Fruit fly (Drosophila melanogaster) whole organism, embryonic: ENCODE data around the gene CG12301.
A peak's percentile ranks its signal among the peaks of the same experiment; 100 is the strongest.

Source experiments
- Asciz ChIP-seq: fragments of 200-800 bp; sonication (Bioruptor generic); optimal IDR thresholded peaks from 2 replicates; lab custom pipeline; 2017; ENCODE audit warnings: missing biosample characterization, mild to moderate bottlenecking, missing genetic modification characterization, missing genetic modification reagents
- CG10431 ChIP-seq: fragments of 200-800 bp; sonication (Bioruptor generic); optimal IDR thresholded peaks from 3 replicates; lab custom pipeline; 2018; ENCODE audit warnings: missing biosample characterization, mild to moderate bottlenecking, missing genetic modification characterization
- CG10462 ChIP-seq: fragments of 200-800 bp; sonication (Bioruptor generic); optimal IDR thresholded peaks from 2 replicates; lab custom pipeline; 2016; ENCODE audit warnings: missing biosample characterization, missing genetic modification characterization
- CG11085 ChIP-seq: fragments of 200-800 bp; sonication (Bioruptor generic); IDR thresholded peaks from 2 replicates; pipeline ENCODE4 v1.3.6; 2022; ENCODE audit warnings: missing biosample characterization, missing genetic modification characterization
- CG11456 ChIP-seq: fragments of 200-800 bp; sonication (Bioruptor generic); IDR thresholded peaks from 3 replicates; pipeline ENCODE4 v1.3.6; 2022; ENCODE audit warnings: missing biosample characterization, missing genetic modification characterization
- CG12219 ChIP-seq: fragments of 200-800 bp; sonication (Bioruptor generic); optimal IDR thresholded peaks from 3 replicates; lab custom pipeline; 2018; ENCODE audit warnings: missing biosample characterization, mild to moderate bottlenecking, missing genetic modification characterization
- CG13894 ChIP-seq: fragments of 200-800 bp; sonication (Bioruptor generic); optimal IDR thresholded peaks from 3 replicates; lab custom pipeline; 2018; ENCODE audit warnings: missing biosample characterization, mild to moderate bottlenecking, missing genetic modification characterization, moderate library complexity
- CG15479 ChIP-seq: fragments of 200-800 bp; sonication (Bioruptor generic); optimal IDR thresholded peaks from 3 replicates; lab custom pipeline; 2019; ENCODE audit warnings: missing biosample characterization, mild to moderate bottlenecking, missing genetic modification characterization, moderate library complexity
- CG17361 ChIP-seq: fragments of 200-800 bp; sonication (Bioruptor generic); IDR thresholded peaks from 3 replicates; pipeline ENCODE4 v1.3.6; 2022; ENCODE audit warnings: missing biosample characterization, missing genetic modification characterization
- CG17385 ChIP-seq: fragments of 200-800 bp; sonication (Bioruptor generic); optimal IDR thresholded peaks from 3 replicates; lab custom pipeline; 2018; ENCODE audit warnings: missing biosample characterization, mild to moderate bottlenecking, missing genetic modification characterization
- CG18011 ChIP-seq: fragments of 200-800 bp; sonication (Bioruptor generic); optimal IDR thresholded peaks from 2 replicates; lab custom pipeline; 2017; ENCODE audit warnings: missing biosample characterization, missing genetic modification characterization, mild to moderate bottlenecking, moderate library complexity, missing genotype
- CG2202 ChIP-seq: fragments of 200-800 bp; sonication (Bioruptor generic); optimal IDR thresholded peaks from 2 replicates; lab custom pipeline; 2018; ENCODE audit warnings: missing biosample characterization, mild to moderate bottlenecking, missing genetic modification characterization
- CG3847 ChIP-seq: fragments of 200-800 bp; sonication (Bioruptor generic); IDR thresholded peaks from 2 replicates; pipeline ENCODE4 v1.3.6; 2022; ENCODE audit warnings: missing biosample characterization, missing genetic modification characterization
- CG4424 ChIP-seq: fragments of 200-800 bp; sonication (Bioruptor generic); optimal IDR thresholded peaks from 3 replicates; lab custom pipeline; 2016; ENCODE audit warnings: missing biosample characterization, missing genetic modification characterization
- CG5953 ChIP-seq: fragments of 200-800 bp; sonication (Bioruptor generic); IDR thresholded peaks from 2 replicates; pipeline ENCODE4 v1.3.6; 2022; ENCODE audit warnings: missing biosample characterization, missing genetic modification characterization
- CG8290 ChIP-seq, 3 experiments: fragments of 200-800 bp; sonication (Bioruptor generic); optimal IDR thresholded peaks; 2 replicates each; lab custom pipeline; 2016 to 2019; ENCODE audit warnings: missing biosample characterization in 3 of 3, missing genetic modification characterization in 3 of 3, mild to moderate bottlenecking in 2 of 3, moderate library complexity in 1 of 3
- CG8359 ChIP-seq: fragments of 200-800 bp; sonication (Bioruptor generic); optimal IDR thresholded peaks from 2 replicates; lab custom pipeline; 2017; ENCODE audit warnings: missing biosample characterization, mild to moderate bottlenecking, missing genetic modification characterization, borderline replicate concordance
- CG9437 ChIP-seq: fragments of 200-800 bp; sonication (Bioruptor generic); optimal IDR thresholded peaks from 2 replicates; lab custom pipeline; 2018; ENCODE audit warnings: missing biosample characterization, mild to moderate bottlenecking, missing genetic modification characterization
- Dad ChIP-seq: fragments of 200-800 bp; sonication (Bioruptor generic); optimal IDR thresholded peaks from 3 replicates; lab custom pipeline; 2016; ENCODE audit warnings: missing biosample characterization, missing genetic modification characterization
- Dek ChIP-seq: fragments of 200-800 bp; sonication (Bioruptor generic); optimal IDR thresholded peaks from 3 replicates; lab custom pipeline; 2019; ENCODE audit warnings: missing biosample characterization, mild to moderate bottlenecking, missing genetic modification characterization, moderate library complexity
- Drgx ChIP-seq: fragments of 200-800 bp; sonication (Bioruptor generic); IDR thresholded peaks from 2 replicates; pipeline ENCODE4 v1.3.6; 2022; ENCODE audit warnings: missing biosample characterization, missing genetic modification characterization
- E2f1 ChIP-seq: fragments of 200-800 bp; sonication (Bioruptor generic); IDR thresholded peaks from 2 replicates; pipeline ENCODE4 v1.3.6; 2022; ENCODE audit warnings: missing biosample characterization, missing genetic modification characterization
- Fer3 ChIP-seq: fragments of 200-800 bp; sonication (Bioruptor generic); optimal IDR thresholded peaks from 2 replicates; lab custom pipeline; 2018; ENCODE audit warnings: missing biosample characterization, mild to moderate bottlenecking, missing genetic modification characterization, moderate library complexity
- HLH4C ChIP-seq: fragments of 200-800 bp; sonication (Bioruptor generic); IDR thresholded peaks from 3 replicates; pipeline ENCODE4 v1.3.6; 2022; ENCODE audit warnings: missing biosample characterization, missing genetic modification characterization; ENCODE audit not compliant: partially characterized antibody
- HLH54F ChIP-seq: fragments of 200-800 bp; sonication (Bioruptor generic); optimal IDR thresholded peaks from 3 replicates; lab custom pipeline; 2016; ENCODE audit warnings: missing biosample characterization, missing genetic modification characterization
- Mrtf ChIP-seq: fragments of 200-800 bp; sonication (Bioruptor generic); IDR thresholded peaks from 3 replicates; pipeline ENCODE4 v1.3.6; 2022; ENCODE audit warnings: missing biosample characterization, missing genetic modification characterization
- NC2α ChIP-seq: fragments of 200-800 bp; sonication (Bioruptor generic); optimal IDR thresholded peaks from 2 replicates; lab custom pipeline; 2016; ENCODE audit warnings: missing biosample characterization, missing genetic modification characterization
- Nf-YA ChIP-seq: fragments of 200-800 bp; sonication (Bioruptor generic); IDR thresholded peaks from 2 replicates; pipeline ENCODE4 v1.3.6; 2022; ENCODE audit warnings: missing biosample characterization, missing genetic modification characterization
- Nf-YC ChIP-seq: fragments of 200-800 bp; optimal IDR thresholded peaks from 3 replicates; lab custom pipeline; 2019; ENCODE audit warnings: missing biosample characterization, mild to moderate bottlenecking, missing genetic modification characterization, moderate library complexity
- Poxn ChIP-seq: fragments of 200-800 bp; sonication (Bioruptor generic); IDR thresholded peaks from 2 replicates; pipeline ENCODE4 v1.3.6; 2022; ENCODE audit warnings: missing biosample characterization, missing genetic modification characterization
- Sin3A ChIP-seq: fragments of >200 bp; optimal IDR thresholded peaks from 2 replicates; lab custom pipeline; 2018
- Xbp1 ChIP-seq: fragments of 200-800 bp; sonication (Bioruptor generic); optimal IDR thresholded peaks from 3 replicates; lab custom pipeline; 2016; ENCODE audit warnings: missing biosample characterization, mild to moderate bottlenecking, missing genetic modification characterization
- abd-A ChIP-seq: fragments of 200-800 bp; sonication (Bioruptor generic); optimal IDR thresholded peaks from 3 replicates; lab custom pipeline; 2019; ENCODE audit warnings: missing biosample characterization, mild to moderate bottlenecking, missing genetic modification characterization, moderate library complexity
- amos ChIP-seq: fragments of 200-800 bp; sonication (Bioruptor generic); IDR thresholded peaks from 2 replicates; pipeline ENCODE4 v1.3.6; 2022; ENCODE audit warnings: missing biosample characterization, missing genetic modification characterization; ENCODE audit not compliant: partially characterized antibody
- ash1 ChIP-seq: fragments of 200-800 bp; sonication (Bioruptor generic); optimal IDR thresholded peaks from 2 replicates; lab custom pipeline; 2018; ENCODE audit warnings: missing biosample characterization, mild to moderate bottlenecking, missing genetic modification characterization
- cad ChIP-seq: fragments of >200 bp; optimal IDR thresholded peaks from 2 replicates; lab custom pipeline; 2017; ENCODE audit warnings: missing biosample characterization, missing genetic modification characterization
- crol ChIP-seq: fragments of 200-800 bp; sonication (Bioruptor generic); IDR thresholded peaks from 2 replicates; pipeline ENCODE4 v1.3.6; 2022; ENCODE audit warnings: missing biosample characterization, missing genetic modification characterization
- dimm ChIP-seq: fragments of 200-800 bp; sonication (Bioruptor generic); IDR thresholded peaks from 2 replicates; pipeline ENCODE4 v1.3.6; 2022; ENCODE audit warnings: missing biosample characterization, missing genetic modification characterization
- eyg ChIP-seq: fragments of 200-800 bp; sonication (Bioruptor generic); optimal IDR thresholded peaks from 3 replicates; lab custom pipeline; 2016; ENCODE audit warnings: missing biosample characterization, missing genetic modification characterization
- ftz-f1 ChIP-seq: fragments of 200-800 bp; sonication (Bioruptor generic); optimal IDR thresholded peaks from 2 replicates; lab custom pipeline; 2016; ENCODE audit warnings: missing biosample characterization, missing genetic modification characterization
- gt ChIP-seq: fragments of 200-800 bp; sonication (Bioruptor generic); IDR thresholded peaks from 2 replicates; pipeline ENCODE4 v1.3.6; 2022; ENCODE audit warnings: missing biosample characterization, missing genetic modification characterization
- hth ChIP-seq: fragments of >200 bp; optimal IDR thresholded peaks from 2 replicates; lab custom pipeline; 2017; ENCODE audit warnings: inconsistent platforms
- jing ChIP-seq: fragments of 200-800 bp; sonication (Bioruptor generic); optimal IDR thresholded peaks from 2 replicates; lab custom pipeline; 2018; ENCODE audit warnings: missing biosample characterization, mild to moderate bottlenecking, missing genetic modification characterization
- kah ChIP-seq: fragments of 200-800 bp; sonication (Bioruptor generic); optimal IDR thresholded peaks from 2 replicates; lab custom pipeline; 2018; ENCODE audit warnings: missing biosample characterization, mild to moderate bottlenecking, missing genetic modification characterization
- kni ChIP-seq: fragments of 200-800 bp; sonication (Bioruptor generic); optimal IDR thresholded peaks from 3 replicates; lab custom pipeline; 2017; ENCODE audit warnings: mild to moderate bottlenecking, missing biosample characterization, missing genetic modification reagents, missing genetic modification characterization
- nom ChIP-seq: fragments of 200-800 bp; sonication (Bioruptor generic); optimal IDR thresholded peaks from 2 replicates; lab custom pipeline; 2017; ENCODE audit warnings: missing biosample characterization, missing genetic modification characterization, mild to moderate bottlenecking, moderate library complexity, missing genetic modification reagents
- pnt ChIP-seq: fragments of 200-800 bp; sonication (Bioruptor generic); optimal IDR thresholded peaks from 3 replicates; lab custom pipeline; 2016; ENCODE audit warnings: missing biosample characterization, missing genetic modification characterization
- slbo ChIP-seq: fragments of 200-800 bp; sonication (Bioruptor generic); IDR thresholded peaks from 2 replicates; pipeline ENCODE4 v1.3.6; 2022; ENCODE audit warnings: missing biosample characterization, missing genetic modification characterization
- stwl ChIP-seq: fragments of 200-800 bp; sonication (Bioruptor generic); optimal IDR thresholded peaks from 3 replicates; lab custom pipeline; 2018; ENCODE audit warnings: missing biosample characterization, mild to moderate bottlenecking, missing genetic modification characterization, moderate library complexity
- usp ChIP-seq: fragments of >200 bp; optimal IDR thresholded peaks from 2 replicates; lab custom pipeline; 2017; ENCODE audit warnings: missing biosample characterization, missing genetic modification characterization
- wor ChIP-seq: fragments of 200-800 bp; sonication (Bioruptor generic); IDR thresholded peaks from 2 replicates; pipeline ENCODE4 v1.3.6; 2022; ENCODE audit warnings: missing biosample characterization, missing genetic modification characterization
- yki ChIP-seq: fragments of >200 bp; optimal IDR thresholded peaks from 3 replicates; lab custom pipeline; 2018
- zfh1 ChIP-seq: fragments of 200-800 bp; sonication (Bioruptor generic); IDR thresholded peaks from 3 replicates; pipeline ENCODE4 v1.3.6; 2022; ENCODE audit warnings: missing biosample characterization, missing genetic modification characterization

Gene CG12301

DNA sequence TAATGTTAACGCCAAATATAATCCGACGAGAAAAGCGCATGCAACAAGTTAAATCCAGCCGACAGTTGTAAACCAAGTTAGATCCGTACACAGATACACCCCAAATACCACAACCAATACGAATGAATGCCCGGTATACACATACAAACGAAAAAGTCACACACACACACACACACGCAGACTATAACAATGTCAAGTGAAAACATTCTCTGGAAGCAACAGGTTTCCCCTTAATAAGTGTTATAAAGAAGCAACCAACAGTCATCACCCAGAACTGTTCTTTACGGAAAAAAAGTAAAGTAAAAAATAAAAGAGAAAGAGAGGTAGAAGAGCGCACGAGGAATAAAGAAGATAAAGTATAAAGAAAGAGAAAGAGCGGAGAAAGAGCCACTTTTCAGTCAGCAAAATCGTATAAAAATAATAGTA is 44.8 kb upstream of the CG12301 start (continued):
- TF ChIP-seq pnt = no peak
- TF ChIP-seq CG15479 (GFP tag; lab: Kevin White, UChicago) = no peak
- no peak for TF ChIP-seq usp
- peak; percentile 42 for TF ChIP-seq Nf-YC (tag; lab: Kevin White, UChicago)
- TF ChIP-seq CG10431 = no peak
- no peak for TF ChIP-seq Poxn (GFP tag; lab: Robert Waterston, UW)
- TF ChIP-seq zfh1 (GFP tag; lab: Robert Waterston, UW) = 0 out of 3 replicates have a peak, but pooled peaks have one; percentile 16
- no peak for TF ChIP-seq Mrtf
- no peak for TF ChIP-seq hth (lab: Kevin White, UChicago)
- TF ChIP-seq cad (GFP tag; lab: Kevin White, UChicago) = no peak
- TF ChIP-seq Drgx (GFP tag; lab: Robert Waterston, UW) = no peak
- no peak for TF ChIP-seq Fer3 (tag; lab: Kevin White, UChicago)
- TF ChIP-seq CG9437 = no peak
- TF ChIP-seq CG2202 (tag; lab: Kevin White, UChicago) = no peak
- no peak for TF ChIP-seq CG8290 (GFP tag; optimal IDR thresholded peaks at IDR 0.05; lab: Kevin White, UChicago)
- TF ChIP-seq CG8290 (tag; optimal IDR thresholded peaks at IDR 0.05; lab: Kevin White, UChicago) = no peak
- TF ChIP-seq NC2α (GFP tag; lab: Kevin White, UChicago) = no peak
- no peak for TF ChIP-seq wor (GFP tag; lab: Robert Waterston, UW)
- no peak for TF ChIP-seq Sin3A (lab: Kevin White, UChicago)
- no peak for TF ChIP-seq CG18011 (GFP tag; lab: Kevin White, UChicago)
- no peak for TF ChIP-seq Asciz
- TF ChIP-seq CG3847 (GFP tag; lab: Robert Waterston, UW) = no peak
- no peak for TF ChIP-seq CG4424
- no peak for TF ChIP-seq dimm (GFP tag; lab: Robert Waterston, UW)
- TF ChIP-seq nom (GFP tag; lab: Kevin White, UChicago) = peak; percentile 52
- TF ChIP-seq gt (GFP tag; lab: Robert Waterston, UW) = no peak
- no peak for TF ChIP-seq CG10462 (GFP tag; lab: Kevin White, UChicago)
- TF ChIP-seq slbo (GFP tag; lab: Robert Waterston, UW) = no peak
- no peak for TF ChIP-seq HLH54F (GFP tag; lab: Kevin White, UChicago)
- TF ChIP-seq CG5953 = no peak
- TF ChIP-seq Xbp1 (GFP tag; lab: Kevin White, UChicago) = no peak
- TF ChIP-seq kah (GFP tag; lab: Kevin White, UChicago) = peak; percentile 83
- no peak for TF ChIP-seq CG17385 (GFP tag; lab: Kevin White, UChicago)
- TF ChIP-seq abd-A (tag; lab: Kevin White, UChicago) = peak; percentile 56
- TF ChIP-seq CG8359 (GFP tag; lab: Kevin White, UChicago) = no peak
- no peak for TF ChIP-seq CG11456 (GFP tag; lab: Robert Waterston, UW)
- no peak for TF ChIP-seq E2f1 (GFP tag; lab: Robert Waterston, UW)
- no peak for TF ChIP-seq HLH4C (GFP tag; lab: Robert Waterston, UW)
- peak; percentile 5 for TF ChIP-seq CG13894 (tag; lab: Kevin White, UChicago)
- no peak for TF ChIP-seq ash1 (GFP tag; lab: Kevin White, UChicago)
- no peak for TF ChIP-seq eyg (GFP tag; lab: Kevin White, UChicago)
- TF ChIP-seq Dad = no peak
- no peak for TF ChIP-seq amos (GFP tag; lab: Robert Waterston, UW)
- TF ChIP-seq CG17361 (GFP tag; lab: Robert Waterston, UW) = no peak
- TF ChIP-seq CG11085 (GFP tag; lab: Robert Waterston, UW) = no peak
- TF ChIP-seq Dek = no peak
- no peak for TF ChIP-seq crol
- no peak for TF ChIP-seq ftz-f1
- TF ChIP-seq Nf-YA (GFP tag; lab: Robert Waterston, UW) = no peak
- no peak for TF ChIP-seq CG12219 (GFP tag; lab: Kevin White, UChicago)
- no peak for TF ChIP-seq jing (GFP tag; lab: Kevin White, UChicago)
- no peak for TF ChIP-seq stwl (tag; lab: Kevin White, UChicago)
- TF ChIP-seq kni = peak; percentile 70
- TF ChIP-seq yki = no peak
